Fruit fly (Drosophila melanogaster) whole organism, adult: ENCODE data around the gene CG15594.

Source experiments
- CG12768 ChIP-seq: fragments of 200-800 bp; sonication (Bioruptor generic); optimal IDR thresholded peaks from 2 replicates; lab custom pipeline; 2017; ENCODE audit warnings: missing biosample characterization, missing genetic modification characterization, mild to moderate bottlenecking, moderate library complexity, missing genetic modification reagents
- CG5204 ChIP-seq: fragments of 200-800 bp; sonication (Bioruptor generic); optimal IDR thresholded peaks from 2 replicates; lab custom pipeline; 2016; ENCODE audit warnings: missing biosample characterization, missing genetic modification characterization
- Hr96 ChIP-seq: fragments of 200-800 bp; sonication (Bioruptor generic); optimal IDR thresholded peaks from 2 replicates; lab custom pipeline; 2016; ENCODE audit warnings: missing biosample characterization, missing genetic modification characterization
- bab1 ChIP-seq: fragments of 200-800 bp; sonication (Bioruptor generic); optimal IDR thresholded peaks from 3 replicates; lab custom pipeline; 2019; ENCODE audit warnings: missing biosample characterization, mild to moderate bottlenecking, missing genetic modification characterization, moderate library complexity

dm6 chr3R:6303738-6304137, 16.2 kb downstream of the CG15594 start, which contains the start of gene CG46396:
- TF ChIP-seq Hr96 (GFP tag; lab: Kevin White, UChicago) (no peak), bab1 (GFP tag; lab: Kevin White, UChicago) (no peak), CG12768 (GFP tag; lab: Kevin White, UChicago) (no peak), CG5204 (GFP tag; lab: Kevin White, UChicago) (no peak)
